Worm (Caenorhabditis elegans) whole organism, midembryonic: ENCODE data around the gene C34F11.1.

Source experiments
- T22C8.4 ChIP-seq: fragments of 200-800 bp; sonication (Bioruptor generic); IDR thresholded peaks from 2 replicates; pipeline ENCODE4 v1.3.6; 2022; ENCODE audit warnings: missing genetic modification characterization, missing compliant biosample characterization
- cog-1 ChIP-seq: sonication (generic microtip); optimal IDR thresholded peaks from 2 replicates; lab custom pipeline; 2016; ENCODE audit warnings: missing genetic modification characterization, missing compliant biosample characterization
- flt-1 ChIP-seq: fragments of 200-800 bp; sonication (Bioruptor generic); IDR thresholded peaks from 2 replicates; pipeline ENCODE4 v1.3.6; 2022; ENCODE audit warnings: missing genetic modification characterization, missing compliant biosample characterization
- klf-2 ChIP-seq: fragments of 200-800 bp; sonication (Bioruptor generic); conservative IDR thresholded peaks from 2 replicates; pipeline ENCODE4 v1.3.6; 2022; ENCODE audit warnings: missing genetic modification reagents, missing genetic modification characterization, missing compliant biosample characterization
- med-1 ChIP-seq: sonication (generic microtip); optimal IDR thresholded peaks from 2 replicates; lab custom pipeline; 2017; ENCODE audit warnings: missing genetic modification characterization, mild to moderate bottlenecking, missing compliant biosample characterization, antibody characterized with exemption, missing genetic modification reagents; ENCODE audit not compliant: insufficient read depth
- ref-1 ChIP-seq: fragments of 200-800 bp; sonication (Bioruptor generic); conservative IDR thresholded peaks from 2 replicates; pipeline ENCODE4 v1.3.6; 2022; ENCODE audit warnings: missing genetic modification reagents, missing genetic modification characterization, missing compliant biosample characterization
- tab-1 ChIP-seq: fragments of 200-800 bp; sonication (Bioruptor generic); IDR thresholded peaks from 2 replicates; pipeline ENCODE4 v1.3.6; 2022; ENCODE audit warnings: missing genetic modification characterization, missing compliant biosample characterization
- ztf-23 ChIP-seq: fragments of 200-800 bp; sonication (Bioruptor generic); IDR thresholded peaks from 2 replicates; pipeline ENCODE4 v1.3.6; 2022; ENCODE audit warnings: missing genetic modification reagents, missing genetic modification characterization, missing compliant biosample characterization
- ztf-29 ChIP-seq: fragments of 200-800 bp; sonication (Bioruptor generic); IDR thresholded peaks from 2 replicates; pipeline ENCODE4 v1.3.6; 2022; ENCODE audit warnings: missing genetic modification reagents, missing genetic modification characterization, missing compliant biosample characterization

C34F11.1 gene

DNA sequence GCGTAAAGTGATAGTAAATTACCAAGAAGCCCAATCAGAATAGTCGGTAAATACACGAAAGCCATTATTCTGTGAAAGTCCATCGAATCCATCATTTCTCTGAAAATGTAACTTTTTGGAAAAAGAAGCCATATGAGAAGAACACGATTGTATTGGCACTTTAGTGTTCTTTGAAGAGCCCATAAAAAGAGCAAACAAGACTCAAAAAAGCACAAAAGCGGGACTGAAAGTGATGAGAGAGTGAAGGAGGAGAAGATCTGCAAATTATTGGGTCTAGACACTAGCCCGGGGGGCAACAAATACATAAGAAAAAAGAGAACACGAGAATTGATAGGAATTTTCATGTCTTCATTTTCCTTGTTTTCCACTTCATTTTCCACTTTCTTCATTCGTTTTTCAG is 42.7 kb downstream of the C34F11.1 start, which contains the start of gene frpr-4:
Gene frpr-4, minus strand, starts transcription at position 101 of the 400 bp plus-strand sequence.
- TF ChIP-seq tab-1 (GFP tag; lab: Robert Waterston, UW) (no peak), klf-2 (GFP tag; lab: Robert Waterston, UW) (no peak), ztf-29 (GFP tag; lab: Robert Waterston, UW) (no peak), med-1 (GFP tag; lab: Kevin White, UChicago) (no peak), cog-1 (tag; lab: Kevin White, UChicago) (no peak), ztf-23 (no peak), T22C8.4 (GFP tag; lab: Robert Waterston, UW) (no peak), ref-1 (GFP tag; lab: Robert Waterston, UW) (no peak), flt-1 (GFP tag; lab: Robert Waterston, UW) (no peak)
